Worm (Caenorhabditis elegans): ENCODE measurements around the gene C03G5.14.

DNA sequence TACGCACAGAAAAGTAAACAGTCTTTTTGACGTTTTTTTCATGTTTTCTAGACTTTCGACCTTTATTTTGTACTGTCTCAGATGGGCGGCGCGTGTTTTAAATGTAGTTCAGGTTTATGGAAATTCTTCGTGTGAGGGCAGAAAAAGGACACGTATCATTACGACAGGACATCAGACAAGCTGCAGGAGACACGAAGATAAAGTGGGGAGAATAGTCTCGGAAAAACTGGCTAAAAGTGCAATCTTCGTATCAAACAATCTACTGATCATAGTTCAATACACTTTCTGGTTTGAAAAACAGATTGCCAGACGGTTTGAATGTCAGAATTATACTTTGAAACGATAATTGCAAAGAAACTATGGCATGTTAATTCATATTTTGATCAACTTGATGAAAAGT is 36.3 kb upstream of the C03G5.14 start:
- TF ChIP-seq him-1 (tag; optimal IDR thresholded peaks at IDR 0.05), result no peak
- no peak for TF ChIP-seq dao-5 (tag; optimal IDR thresholded peaks at IDR 0.05)

All from whole organism, L4/young adult.